Worm (Caenorhabditis elegans): ENCODE results near the gene nhr-40.

DNA sequence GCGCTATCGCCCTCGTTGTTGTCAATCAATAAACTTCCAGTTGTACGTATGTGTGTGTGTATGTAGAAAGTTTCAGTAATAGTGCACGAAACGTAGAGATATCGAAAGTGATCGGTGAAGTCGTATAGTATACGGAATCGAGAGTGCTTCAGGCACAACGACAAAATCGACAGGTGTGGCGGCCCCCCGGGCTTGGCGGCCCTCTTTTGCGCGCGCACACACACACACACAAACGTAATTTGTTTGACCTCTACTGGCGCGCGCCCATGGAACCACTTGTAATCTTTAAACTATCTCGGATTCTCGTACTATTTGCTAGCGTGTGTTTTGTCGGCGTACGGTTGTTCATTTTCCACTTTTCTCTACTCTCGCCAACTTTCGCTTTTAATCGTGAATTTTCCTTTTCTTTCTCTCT is 2.2 kb upstream of the nhr-40 start:
- no peak for TF ChIP-seq ref-1 (GFP tag; conservative IDR thresholded peaks at IDR 0.05)
- no peak for TF ChIP-seq ztf-29 (GFP tag; IDR thresholded peaks at IDR 0.05)
- TF ChIP-seq tab-1 (GFP tag; IDR thresholded peaks at IDR 0.05): no peak
- peak; percentile 56 for TF ChIP-seq cog-1 (tag; optimal IDR thresholded peaks at IDR 0.05)

All from whole organism, midembryonic.